Fruit fly (Drosophila melanogaster): ENCODE data around the gene CG11590.

Gene CG11590

DNA sequence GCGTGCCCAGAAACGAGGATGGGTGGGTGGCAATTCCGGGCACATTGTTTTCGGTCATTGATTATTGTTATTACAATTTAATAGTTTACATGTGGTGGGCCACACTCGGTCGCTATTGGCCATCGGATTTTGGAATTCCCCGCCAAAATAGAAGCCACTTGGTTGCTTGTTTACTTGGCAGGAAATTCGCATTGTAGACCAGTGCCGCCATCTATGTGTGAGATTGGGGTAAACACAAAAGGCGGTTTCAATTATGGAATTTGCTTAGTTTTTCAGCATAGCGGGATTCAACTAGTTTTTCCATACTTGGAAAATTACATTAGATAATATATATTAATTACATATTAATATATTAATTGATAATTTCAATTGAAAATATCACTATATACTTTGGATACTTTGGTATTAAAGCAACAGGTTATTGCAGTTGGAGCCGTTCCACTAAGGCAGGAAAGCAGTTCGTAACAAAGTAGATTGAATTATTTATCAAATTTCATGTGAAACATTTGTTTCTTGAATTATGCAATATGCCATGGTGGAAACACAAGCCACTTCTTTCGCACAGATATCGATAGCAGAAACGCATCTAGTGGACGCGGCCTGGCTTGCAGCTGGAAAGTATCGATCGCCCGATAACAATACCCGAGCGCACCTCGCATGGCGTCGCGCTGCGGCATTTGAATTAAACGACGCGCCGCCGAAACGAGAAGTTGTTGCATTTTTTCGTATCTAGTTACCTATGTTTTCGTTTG is 47.2 kb downstream of the CG11590 start, which contains the start of gene mud (continued):
- TF ChIP-seq yki (optimal IDR thresholded peaks at IDR 0.05) (no peak), Nf-YA (GFP tag; IDR thresholded peaks at IDR 0.05) (no peak), Dip3 (GFP tag; optimal IDR thresholded peaks at IDR 0.05) (no peak), D19B (GFP tag; optimal IDR thresholded peaks at IDR 0.05) (no peak), Camta (GFP tag; optimal IDR thresholded peaks at IDR 0.05) (no peak), pum (GFP tag; optimal IDR thresholded peaks at IDR 0.05) (no peak), tx (GFP tag; optimal IDR thresholded peaks at IDR 0.05) (no peak), CG6654 (GFP tag; optimal IDR thresholded peaks at IDR 0.05) (peak; percentile 5), emc (GFP tag; optimal IDR thresholded peaks at IDR 0.05) (no peak), Sox100B (GFP tag; optimal IDR thresholded peaks at IDR 0.05) (no peak), CG17612 (GFP tag; IDR thresholded peaks at IDR 0.05) (no peak), zen2 (GFP tag; IDR thresholded peaks at IDR 0.05; ENCODE audit: partially characterized antibody) (0 out of 3 replicates have a peak, but pooled peaks have one; percentile 13), Xbp1 (GFP tag; optimal IDR thresholded peaks at IDR 0.05) (peak; percentile 37), CG15479 (GFP tag; optimal IDR thresholded peaks at IDR 0.05) (no peak), Dp (GFP tag; optimal IDR thresholded peaks at IDR 0.05) (peak; percentile 74), Hr39 (optimal IDR thresholded peaks at IDR 0.05) (no peak), trh (GFP tag; optimal IDR thresholded peaks at IDR 0.05) (no peak), Dfd (GFP tag; optimal IDR thresholded peaks at IDR 0.05) (no peak), nmo (GFP tag; optimal IDR thresholded peaks at IDR 0.05) (peak; percentile 70), ERR (GFP tag; optimal IDR thresholded peaks at IDR 0.05) (no peak), CG4617 (GFP tag; optimal IDR thresholded peaks at IDR 0.05; ENCODE audit: borderline replicate concordance) (no peak), odd (GFP tag; optimal IDR thresholded peaks at IDR 0.05) (no peak), CG5245 (GFP tag; optimal IDR thresholded peaks at IDR 0.05) (no peak), nau (GFP tag; optimal IDR thresholded peaks at IDR 0.05) (no peak), H15 (GFP tag; IDR thresholded peaks at IDR 0.05) (no peak), CG15269 (tag; optimal IDR thresholded peaks at IDR 0.05) (no peak), CG10979 (tag; optimal IDR thresholded peaks at IDR 0.05) (peak; percentile 35), CG30403 (GFP tag; optimal IDR thresholded peaks at IDR 0.05) (peak; percentile 35), CG32532 (GFP tag; IDR thresholded peaks at IDR 0.05) (peak; percentile 48), nerfin-1 (tag; optimal IDR thresholded peaks at IDR 0.05) (no peak), ash1 (GFP tag; optimal IDR thresholded peaks at IDR 0.05) (no peak), ham (GFP tag; IDR thresholded peaks at IDR 0.05) (no peak), sima (GFP tag; optimal IDR thresholded peaks at IDR 0.05) (no peak), Lpt (GFP tag; optimal IDR thresholded peaks at IDR 0.05) (no peak), Hr3 (GFP tag; optimal IDR thresholded peaks at IDR 0.05) (peak; percentile 38), CG8944 (GFP tag; optimal IDR thresholded peaks at IDR 0.05) (no peak), caup (GFP tag; optimal IDR thresholded peaks at IDR 0.05; ENCODE audit: severe bottlenecking) (no peak), Mrtf (GFP tag; IDR thresholded peaks at IDR 0.05) (0 out of 3 replicates have a peak, but pooled peaks have one; percentile 33), CG18619 (GFP tag; optimal IDR thresholded peaks at IDR 0.05) (peak; percentile 12), pb (GFP tag; optimal IDR thresholded peaks at IDR 0.05) (no peak), HmgZ (tag; optimal IDR thresholded peaks at IDR 0.05) (peak; percentile 10), tap (tag; optimal IDR thresholded peaks at IDR 0.05) (no peak), hkb (optimal IDR thresholded peaks at IDR 0.05) (no peak), hkb (GFP tag; IDR thresholded peaks at IDR 0.05) (no peak), CG12299 (tag; optimal IDR thresholded peaks at IDR 0.05) (no peak), CG11456 (GFP tag; IDR thresholded peaks at IDR 0.05) (peak; percentile 52; the same call in 1 of the 3 replicates), E2f2 (GFP tag; IDR thresholded peaks at IDR 0.05) (peak; percentile 87), CG16813 (GFP tag; IDR thresholded peaks at IDR 0.05; ENCODE audit: partially characterized antibody) (peak; percentile 79), CG17385 (GFP tag; optimal IDR thresholded peaks at IDR 0.05) (no peak), otp (GFP tag; IDR thresholded peaks at IDR 0.05) (0 out of 3 replicates have a peak, but pooled peaks have one; percentile 7), CG7357 (GFP tag; IDR thresholded peaks at IDR 0.05) (peak; percentile 98)

Data from whole organism, embryonic.